Fruit fly (Drosophila melanogaster): Measurements from ENCODE around the gene CG12402.

CG12402 gene

dm6 chr3R:14098527-14099109 is 9.5 kb downstream of the CG12402 start (continued):
- TF ChIP-seq pan (optimal IDR thresholded peaks at IDR 0.05) (no peak), pan (GFP tag; optimal IDR thresholded peaks at IDR 0.05 in 1 of 2, IDR thresholded peaks at IDR 0.05 in 1 of 2) (no peak), Dek (tag; optimal IDR thresholded peaks at IDR 0.05) (no peak), CG6813 (GFP tag; optimal IDR thresholded peaks at IDR 0.05) (no peak), Oli (tag; optimal IDR thresholded peaks at IDR 0.05) (no peak), HmgZ (tag; optimal IDR thresholded peaks at IDR 0.05) (no peak), CG11085 (GFP tag; IDR thresholded peaks at IDR 0.05) (no peak), slp2 (GFP tag; optimal IDR thresholded peaks at IDR 0.05) (peak; percentile 9), CG16815 (GFP tag; optimal IDR thresholded peaks at IDR 0.05) (no peak), Fer3 (tag; optimal IDR thresholded peaks at IDR 0.05) (no peak), CG3281 (GFP tag; optimal IDR thresholded peaks at IDR 0.05) (peak; percentile 23), caup (GFP tag; optimal IDR thresholded peaks at IDR 0.05; ENCODE audit: severe bottlenecking) (no peak), CG3726 (GFP tag; IDR thresholded peaks at IDR 0.05) (no peak), BtbVII (GFP tag; optimal IDR thresholded peaks at IDR 0.05) (no peak), Six4 (GFP tag; optimal IDR thresholded peaks at IDR 0.05) (no peak), Bdp1 (GFP tag; optimal IDR thresholded peaks at IDR 0.05) (no peak), dan (GFP tag; IDR thresholded peaks at IDR 0.05) (no peak), HLH4C (GFP tag; IDR thresholded peaks at IDR 0.05; ENCODE audit: partially characterized antibody) (no peak), hth (optimal IDR thresholded peaks at IDR 0.05) (no peak), ken (GFP tag; IDR thresholded peaks at IDR 0.05) (no peak), nerfin-2 (GFP tag; IDR thresholded peaks at IDR 0.05; ENCODE audit: partially characterized antibody) (no peak), Poxn (GFP tag; IDR thresholded peaks at IDR 0.05) (no peak), tap (tag; optimal IDR thresholded peaks at IDR 0.05) (no peak), Doc3 (GFP tag; IDR thresholded peaks at IDR 0.05; ENCODE audit: partially characterized antibody) (no peak), CG9215 (GFP tag; IDR thresholded peaks at IDR 0.05) (no peak), CG4730 (GFP tag; IDR thresholded peaks at IDR 0.05) (no peak), GATAe (GFP tag; conservative IDR thresholded peaks at IDR 0.05) (no peak), crp (GFP tag; optimal IDR thresholded peaks at IDR 0.05) (no peak), sr (GFP tag; IDR thresholded peaks at IDR 0.05) (no peak), br (optimal IDR thresholded peaks at IDR 0.05) (no peak), CG8388 (GFP tag; optimal IDR thresholded peaks at IDR 0.05) (no peak), CG15601 (tag; optimal IDR thresholded peaks at IDR 0.05) (no peak), CG3838 (GFP tag; optimal IDR thresholded peaks at IDR 0.05) (no peak), CG10654 (GFP tag; optimal IDR thresholded peaks at IDR 0.05) (no peak), repo (GFP tag; optimal IDR thresholded peaks at IDR 0.05) (no peak), CG6254 (GFP tag; optimal IDR thresholded peaks at IDR 0.05) (no peak), dimm (GFP tag; IDR thresholded peaks at IDR 0.05) (no peak), Ssrp (tag; optimal IDR thresholded peaks at IDR 0.05) (no peak), Doc2 (GFP tag; IDR thresholded peaks at IDR 0.05) (no peak), NC2α (GFP tag; optimal IDR thresholded peaks at IDR 0.05) (no peak), shn (GFP tag; optimal IDR thresholded peaks at IDR 0.05) (no peak), CG1647 (GFP tag; optimal IDR thresholded peaks at IDR 0.05) (no peak), CG15073 (GFP tag; optimal IDR thresholded peaks at IDR 0.05) (no peak), Kr (GFP tag; optimal IDR thresholded peaks at IDR 0.05) (no peak), pita (GFP tag; optimal IDR thresholded peaks at IDR 0.05) (no peak), fru (optimal IDR thresholded peaks at IDR 0.05) (no peak), onecut (GFP tag; IDR thresholded peaks at IDR 0.05) (no peak), Hmx (GFP tag; optimal IDR thresholded peaks at IDR 0.05) (no peak), org-1 (GFP tag; optimal IDR thresholded peaks at IDR 0.05) (no peak), otp (GFP tag; IDR thresholded peaks at IDR 0.05) (0 out of 3 replicates have a peak, but pooled peaks have one; percentile 30), CG9817 (tag; optimal IDR thresholded peaks at IDR 0.05) (no peak), Hr51 (GFP tag; optimal IDR thresholded peaks at IDR 0.05) (no peak)
